Worm (Caenorhabditis elegans): ENCODE data around the gene ZK546.19.

Gene ZK546.19

ce11 chrII:4942397-4942796 is 871 bp downstream of the ZK546.19 start (continued):
- TF ChIP-seq xbp-1 (tag; optimal IDR thresholded peaks at IDR 0.05) = peak; percentile 44
- peak; percentile 55 for TF ChIP-seq nhr-90 (tag; optimal IDR thresholded peaks at IDR 0.05; ENCODE audit: poor library complexity)
- peak; percentile 54 for TF ChIP-seq nhr-77 (tag; optimal IDR thresholded peaks at IDR 0.05)
- no peak for TF ChIP-seq fkh-8 (tag; optimal IDR thresholded peaks at IDR 0.05)
- TF ChIP-seq lsy-2 (tag; optimal IDR thresholded peaks at IDR 0.05) = peak; percentile 6 to 28
- no peak for TF ChIP-seq vab-15 (tag; optimal IDR thresholded peaks at IDR 0.05)
- no peak for TF ChIP-seq snpc-4 (tag; optimal IDR thresholded peaks at IDR 0.05)
- TF ChIP-seq snu-23 (GFP tag; optimal IDR thresholded peaks at IDR 0.05) = peak; percentile 66
- TF ChIP-seq efl-1 (optimal IDR thresholded peaks at IDR 0.05) = peak; percentile 45 to 52
- peak; percentile 23 to 96 for TF ChIP-seq efl-1 (GFP tag; optimal IDR thresholded peaks at IDR 0.05 in 1 of 2)
- peak; percentile 61 for TF ChIP-seq nhr-47 (tag; optimal IDR thresholded peaks at IDR 0.05)
- peak; percentile 63 for TF ChIP-seq nhr-85 (tag)
- peak; percentile 31 for TF ChIP-seq efl-3 (GFP tag; optimal IDR thresholded peaks at IDR 0.05)
- peak; percentile 57 for TF ChIP-seq nhr-19 (GFP tag; conservative IDR thresholded peaks at IDR 0.05)
- no peak for TF ChIP-seq fkh-4 (tag; optimal IDR thresholded peaks at IDR 0.05; ENCODE audit: borderline replicate concordance)
- TF ChIP-seq dsc-1 (tag; optimal IDR thresholded peaks at IDR 0.05) = peak; percentile 31
- peak; percentile 39 for TF ChIP-seq swsn-7 (tag; optimal IDR thresholded peaks at IDR 0.05)
- TF ChIP-seq ceh-82 (tag; optimal IDR thresholded peaks at IDR 0.05) = peak in 2 of 3 experiments; percentile 16 to 23
- no peak for TF ChIP-seq alr-1 (tag; optimal IDR thresholded peaks at IDR 0.05; ENCODE audit: borderline replicate concordance)
- TF ChIP-seq pax-3 (tag; optimal IDR thresholded peaks at IDR 0.05) = no peak
- peak; percentile 62 for TF ChIP-seq ama-1 (optimal IDR thresholded peaks at IDR 0.05)
- peak; percentile 14 to 62 for TF ChIP-seq lin-35 (GFP tag; optimal IDR thresholded peaks at IDR 0.05)

ce11 chrII:4942829-4943228 is 1.3 kb downstream of the ZK546.19 start:
- TF ChIP-seq efl-1 (optimal IDR thresholded peaks at IDR 0.05) = no peak
- no peak for TF ChIP-seq efl-1 (GFP tag; optimal IDR thresholded peaks at IDR 0.05 in 1 of 2)
- peak in 1 of 6 experiments; percentile 32 for TF ChIP-seq elt-3 (tag; optimal IDR thresholded peaks at IDR 0.05)
- TF ChIP-seq ceh-90 (tag; optimal IDR thresholded peaks at IDR 0.05) = no peak
- no peak for TF ChIP-seq rnt-1 (tag; optimal IDR thresholded peaks at IDR 0.05)
- TF ChIP-seq dsc-1 (tag; optimal IDR thresholded peaks at IDR 0.05) = no peak
- TF ChIP-seq nhr-84 (tag; optimal IDR thresholded peaks at IDR 0.05) = no peak
- no peak for TF ChIP-seq unc-62 (GFP tag; optimal IDR thresholded peaks at IDR 0.05)
- no peak for TF ChIP-seq C34B4.2 (tag; optimal IDR thresholded peaks at IDR 0.05)
- TF ChIP-seq pqm-1 (tag; optimal IDR thresholded peaks at IDR 0.05) = no peak
- no peak for TF ChIP-seq hpl-2 (GFP tag; optimal IDR thresholded peaks at IDR 0.05)
- peak; percentile 94 for TF ChIP-seq elt-2 (tag; optimal IDR thresholded peaks at IDR 0.05)
- peak; percentile 83 for TF ChIP-seq tlp-1 (tag; optimal IDR thresholded peaks at IDR 0.05)

ce11 chrII:4943849-4944248 is 2.3 kb downstream of the ZK546.19 start, which contains the start of gene mdt-4:
mdt-4 (minus strand) TSS chrII:4943949.
- no peak for TF ChIP-seq unc-130 (tag; optimal IDR thresholded peaks at IDR 0.05)
- TF ChIP-seq ceh-90 (tag; optimal IDR thresholded peaks at IDR 0.05) = no peak
- no peak for TF ChIP-seq Y116A8C.19 (tag; optimal IDR thresholded peaks at IDR 0.05; ENCODE audit: borderline replicate concordance)
- TF ChIP-seq fkh-8 (tag; optimal IDR thresholded peaks at IDR 0.05) = no peak
- no peak for TF ChIP-seq nhr-71 (tag; optimal IDR thresholded peaks at IDR 0.05)
- TF ChIP-seq nhr-20 (tag; optimal IDR thresholded peaks at IDR 0.05) = no peak
- no peak for TF ChIP-seq C34B4.2 (tag; optimal IDR thresholded peaks at IDR 0.05)
- TF ChIP-seq ztf-11 (tag; optimal IDR thresholded peaks at IDR 0.05) = no peak
- TF ChIP-seq nhr-84 (tag; optimal IDR thresholded peaks at IDR 0.05) = no peak
- TF ChIP-seq grh-1 (GFP tag; IDR thresholded peaks at IDR 0.05) = no peak
- TF ChIP-seq egl-27 (tag; optimal IDR thresholded peaks at IDR 0.05) = no peak
- TF ChIP-seq lir-3 (tag; optimal IDR thresholded peaks at IDR 0.05; ENCODE audit: poor library complexity) = no peak
- TF ChIP-seq jun-1 (tag; optimal IDR thresholded peaks at IDR 0.05) = no peak
- no peak for TF ChIP-seq dpl-1 (GFP tag; optimal IDR thresholded peaks at IDR 0.05)
- TF ChIP-seq blmp-1 (tag; optimal IDR thresholded peaks at IDR 0.05) = no peak
- TF ChIP-seq snpc-4 (tag; optimal IDR thresholded peaks at IDR 0.05) = no peak
- no peak for TF ChIP-seq hlh-17 (GFP tag; optimal IDR thresholded peaks at IDR 0.05; ENCODE audit: borderline replicate concordance)

Data from whole organism, L1 larva.